Fruit fly (Drosophila melanogaster): ENCODE data around the gene Pka-R1.

Gene Pka-R1

DNA sequence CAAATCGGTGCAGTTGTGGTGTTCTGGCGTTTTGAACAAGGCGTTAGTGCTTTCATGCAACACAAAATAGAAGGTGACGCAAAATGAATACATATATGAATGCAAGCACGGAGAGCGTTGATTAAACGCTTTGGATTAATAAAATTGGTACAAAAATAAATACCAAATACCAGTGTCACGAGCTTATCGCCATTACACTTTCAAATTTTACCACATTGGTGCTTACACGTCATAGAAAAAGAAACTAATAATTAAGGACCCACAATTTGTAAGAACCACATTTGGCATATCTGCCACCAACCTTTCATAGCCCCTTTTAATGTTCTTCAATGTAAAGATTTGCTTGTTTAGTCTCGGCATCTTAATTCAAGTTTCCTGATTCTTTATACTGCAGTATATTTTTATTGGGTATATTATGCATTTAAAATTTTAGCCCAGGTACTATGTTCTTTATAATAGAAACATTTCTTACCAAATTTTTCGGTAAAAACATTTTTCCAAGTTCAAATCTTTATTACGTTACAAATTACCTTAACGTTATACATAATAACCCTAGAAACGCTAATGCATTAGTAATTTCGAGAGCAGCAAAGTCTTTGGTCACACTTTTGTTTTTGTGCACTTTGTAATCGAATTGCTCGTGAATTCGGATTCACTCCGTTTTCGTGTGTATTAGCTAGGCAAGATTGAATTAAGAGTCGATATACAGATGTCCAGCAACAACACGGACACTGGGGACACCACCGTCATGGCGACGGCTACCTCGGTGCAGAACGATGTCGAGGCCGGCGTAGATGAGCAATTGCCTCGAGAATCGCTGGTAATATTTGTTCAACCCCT is 37.5 kb upstream of the Pka-R1 start, which contains the start of the genes Pex16 and Pex14 (continued):
- TF ChIP-seq dsx (GFP tag; optimal IDR thresholded peaks at IDR 0.05; ENCODE audit: poor library complexity, severe bottlenecking) (peak; percentile 48), CG34406 (GFP tag; optimal IDR thresholded peaks at IDR 0.05) (no peak), cyc (GFP tag; optimal IDR thresholded peaks at IDR 0.05) (peak; percentile 83), Met (GFP tag; optimal IDR thresholded peaks at IDR 0.05) (no peak), CG3032 (tag; optimal IDR thresholded peaks at IDR 0.05) (peak; percentile 73), net (GFP tag; optimal IDR thresholded peaks at IDR 0.05) (peak; percentile 64), CG10669 (GFP tag; optimal IDR thresholded peaks at IDR 0.05) (no peak), Blimp-1 (GFP tag; optimal IDR thresholded peaks at IDR 0.05) (peak; percentile 12), dac (GFP tag; optimal IDR thresholded peaks at IDR 0.05) (peak; percentile 27)

DNA sequence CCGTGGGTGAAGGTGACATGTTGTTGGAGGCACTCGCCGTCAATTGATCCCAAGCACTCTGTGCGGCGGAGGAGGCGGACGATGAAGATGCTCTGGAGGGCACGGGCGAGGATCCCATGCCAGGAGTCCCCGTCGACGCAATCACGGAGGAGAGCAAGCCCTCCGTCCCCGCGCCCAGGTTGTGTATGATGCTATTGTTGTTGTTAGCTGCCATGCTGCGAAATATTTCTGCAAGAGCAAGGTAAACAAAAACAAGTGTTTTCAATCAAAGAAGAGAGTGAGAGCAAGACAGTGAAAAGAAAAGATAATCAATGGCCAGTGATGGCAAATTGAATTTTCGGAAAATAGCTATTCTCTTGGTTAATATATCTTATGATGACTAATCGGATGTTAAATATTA is 31.5 kb upstream of the Pka-R1 start:
- TF ChIP-seq CG7368 (GFP tag; optimal IDR thresholded peaks at IDR 0.05) (no peak), CG34406 (GFP tag; optimal IDR thresholded peaks at IDR 0.05) (no peak), Gug (GFP tag; IDR thresholded peaks at IDR 0.05) (no peak), Hr4 (GFP tag; optimal IDR thresholded peaks at IDR 0.05) (no peak), Sox14 (GFP tag; optimal IDR thresholded peaks at IDR 0.05) (no peak), CG6163 (GFP tag; IDR thresholded peaks at IDR 0.05) (no peak), fd59A (GFP tag; optimal IDR thresholded peaks at IDR 0.05) (no peak), Sox102F (GFP tag; optimal IDR thresholded peaks at IDR 0.05) (no peak), achi (GFP tag; optimal IDR thresholded peaks at IDR 0.05) (no peak), OdsH (GFP tag; optimal IDR thresholded peaks at IDR 0.05) (no peak), Eip75B (GFP tag; optimal IDR thresholded peaks at IDR 0.05) (no peak), CG15336 (GFP tag; IDR thresholded peaks at IDR 0.05) (peak; percentile 6; the same call in 1 of the 2 replicates), net (GFP tag; optimal IDR thresholded peaks at IDR 0.05) (no peak), CG8632 (GFP tag; optimal IDR thresholded peaks at IDR 0.05) (no peak), lz (GFP tag; optimal IDR thresholded peaks at IDR 0.05) (no peak), spab (GFP tag; optimal IDR thresholded peaks at IDR 0.05) (no peak), CG1621 (tag; optimal IDR thresholded peaks at IDR 0.05) (peak; percentile 34), eg (GFP tag; IDR thresholded peaks at IDR 0.05) (no peak), CG4318 (GFP tag; optimal IDR thresholded peaks at IDR 0.05) (no peak), vri (GFP tag; optimal IDR thresholded peaks at IDR 0.05) (no peak), CG8119 (GFP tag; IDR thresholded peaks at IDR 0.05) (no peak), dsx (GFP tag; optimal IDR thresholded peaks at IDR 0.05; ENCODE audit: poor library complexity, severe bottlenecking) (no peak), fkh (GFP tag; optimal IDR thresholded peaks at IDR 0.05) (peak; percentile 10), Blimp-1 (GFP tag; optimal IDR thresholded peaks at IDR 0.05) (no peak), CG3919 (GFP tag; optimal IDR thresholded peaks at IDR 0.05) (no peak)

DNA sequence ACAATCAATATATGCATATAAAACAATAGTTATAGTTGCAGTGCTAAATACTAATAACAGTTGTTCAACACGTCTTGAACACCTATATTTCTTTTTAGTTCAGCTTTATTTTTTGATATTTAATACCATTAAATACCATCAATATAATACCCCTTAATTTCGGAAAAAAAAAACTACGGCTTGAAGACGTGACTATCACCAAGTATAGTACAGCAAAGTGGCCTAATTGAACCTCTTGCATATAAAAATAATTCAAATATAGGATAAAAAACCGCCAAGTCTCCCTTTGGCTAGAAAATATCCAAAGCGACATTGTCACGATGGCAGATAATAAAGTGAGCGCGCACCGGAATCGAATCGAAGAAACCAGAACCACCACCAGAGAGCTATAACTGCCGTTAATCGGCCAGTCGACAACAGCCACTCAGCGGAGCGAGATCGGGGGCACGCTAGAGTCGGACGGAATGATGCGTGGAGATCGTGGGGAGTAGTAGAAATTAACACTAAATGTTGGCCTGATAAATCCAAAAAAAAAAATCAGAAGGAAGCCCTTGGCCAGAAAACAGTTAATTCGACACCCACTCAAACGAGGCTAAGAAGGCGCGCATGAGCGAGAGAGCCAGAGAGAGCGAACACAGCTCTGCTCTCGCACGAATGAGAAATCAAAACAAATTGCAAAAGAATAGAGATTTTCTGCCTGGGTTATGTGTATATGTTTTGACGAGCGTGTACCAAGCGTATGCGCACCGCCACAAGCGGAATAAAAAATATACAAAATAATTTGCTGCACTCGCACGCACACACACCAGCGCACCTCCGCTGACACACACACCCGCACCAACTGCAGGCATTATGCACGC is 30.9 kb upstream of the Pka-R1 start:
- TF ChIP-seq lz (GFP tag; optimal IDR thresholded peaks at IDR 0.05), result peak; percentile 27
- no peak for TF ChIP-seq CG7368 (GFP tag; optimal IDR thresholded peaks at IDR 0.05)
- peak; percentile 41 for TF ChIP-seq Hr39 (GFP tag; optimal IDR thresholded peaks at IDR 0.05)
- TF ChIP-seq achi (GFP tag; optimal IDR thresholded peaks at IDR 0.05), result peak; percentile 37
- TF ChIP-seq CG1621 (tag; optimal IDR thresholded peaks at IDR 0.05), result no peak
- no peak for TF ChIP-seq Hr38 (GFP tag; optimal IDR thresholded peaks at IDR 0.05)
- peak; percentile 11 for TF ChIP-seq dsx (GFP tag; optimal IDR thresholded peaks at IDR 0.05; ENCODE audit: poor library complexity, severe bottlenecking)
- no peak for TF ChIP-seq dac (GFP tag; optimal IDR thresholded peaks at IDR 0.05)
- no peak for TF ChIP-seq CG4318 (GFP tag; optimal IDR thresholded peaks at IDR 0.05)
- TF ChIP-seq CG11294 (GFP tag; IDR thresholded peaks at IDR 0.05), result no peak
- TF ChIP-seq CG11902 (GFP tag; optimal IDR thresholded peaks at IDR 0.05), result no peak
- TF ChIP-seq CG6808 (GFP tag; optimal IDR thresholded peaks at IDR 0.05), result peak; percentile 57
- no peak for TF ChIP-seq acj6 (GFP tag; optimal IDR thresholded peaks at IDR 0.05)
- peak; percentile 68 for TF ChIP-seq CG32006 (GFP tag; optimal IDR thresholded peaks at IDR 0.05)
- TF ChIP-seq Lpt (GFP tag; optimal IDR thresholded peaks at IDR 0.05), result peak; percentile 3
- no peak for TF ChIP-seq CG10631 (GFP tag; optimal IDR thresholded peaks at IDR 0.05)
- TF ChIP-seq CG15336 (GFP tag; IDR thresholded peaks at IDR 0.05), result peak; percentile 56
- no peak for TF ChIP-seq fd85E (GFP tag; optimal IDR thresholded peaks at IDR 0.05)
- peak; percentile 6 for TF ChIP-seq fkh (GFP tag; optimal IDR thresholded peaks at IDR 0.05)
- TF ChIP-seq CG6792 (GFP tag; optimal IDR thresholded peaks at IDR 0.05), result no peak
- no peak for TF ChIP-seq CG9139 (GFP tag; optimal IDR thresholded peaks at IDR 0.05)
- TF ChIP-seq Gug (GFP tag; IDR thresholded peaks at IDR 0.05), result no peak
- peak in 1 of 2 experiments; percentile 54 for TF ChIP-seq salr (GFP tag; optimal IDR thresholded peaks at IDR 0.05)
- peak; percentile 41 for TF ChIP-seq vri (GFP tag; optimal IDR thresholded peaks at IDR 0.05)
- TF ChIP-seq spab (GFP tag; optimal IDR thresholded peaks at IDR 0.05), result peak; percentile 1
